Fruit fly (Drosophila melanogaster) whole organism, embryonic: ENCODE measurements around the gene Nak.

Experiments used
- Atf6 ChIP-seq: fragments of 200-800 bp; sonication (Bioruptor generic); IDR thresholded peaks from 2 replicates; pipeline ENCODE4 v1.3.6; 2022; ENCODE audit warnings: missing biosample characterization, missing genetic modification characterization
- CG10431 ChIP-seq: fragments of 200-800 bp; sonication (Bioruptor generic); optimal IDR thresholded peaks from 3 replicates; lab custom pipeline; 2018; ENCODE audit warnings: missing biosample characterization, mild to moderate bottlenecking, missing genetic modification characterization
- CG10979 ChIP-seq: fragments of 200-800 bp; sonication (Bioruptor generic); optimal IDR thresholded peaks from 2 replicates; lab custom pipeline; 2018; ENCODE audit warnings: missing biosample characterization, mild to moderate bottlenecking, missing genetic modification characterization, moderate library complexity
- CG11247 ChIP-seq: fragments of 200-800 bp; sonication (Bioruptor generic); IDR thresholded peaks from 2 replicates; pipeline ENCODE4 v1.3.6; 2022; ENCODE audit warnings: missing biosample characterization, missing genetic modification characterization
- CG11456 ChIP-seq: fragments of 200-800 bp; sonication (Bioruptor generic); IDR thresholded peaks from 3 replicates; pipeline ENCODE4 v1.3.6; 2022; ENCODE audit warnings: missing biosample characterization, missing genetic modification characterization
- CG12236 ChIP-seq: fragments of 200-800 bp; sonication (Bioruptor generic); optimal IDR thresholded peaks from 2 replicates; lab custom pipeline; 2016; ENCODE audit warnings: missing biosample characterization, missing genetic modification characterization
- CG12769 ChIP-seq: fragments of 200-800 bp; sonication (Bioruptor generic); optimal IDR thresholded peaks from 2 replicates; lab custom pipeline; 2019; ENCODE audit warnings: missing biosample characterization, mild to moderate bottlenecking, missing genetic modification characterization, moderate library complexity
- CG12942 ChIP-seq: fragments of 200-800 bp; sonication (Bioruptor generic); optimal IDR thresholded peaks from 3 replicates; lab custom pipeline; 2016; ENCODE audit warnings: missing biosample characterization, missing genetic modification characterization
- CG14667 ChIP-seq: fragments of 200-800 bp; sonication (Bioruptor generic); IDR thresholded peaks from 2 replicates; pipeline ENCODE4 v1.3.6; 2022; ENCODE audit warnings: missing biosample characterization, missing genetic modification characterization
- CG15479 ChIP-seq: fragments of 200-800 bp; sonication (Bioruptor generic); optimal IDR thresholded peaks from 3 replicates; lab custom pipeline; 2019; ENCODE audit warnings: missing biosample characterization, mild to moderate bottlenecking, missing genetic modification characterization, moderate library complexity
- CG15601 ChIP-seq: fragments of 200-800 bp; sonication (Bioruptor generic); optimal IDR thresholded peaks from 3 replicates; lab custom pipeline; 2019; ENCODE audit warnings: missing biosample characterization, mild to moderate bottlenecking, missing genetic modification characterization, moderate library complexity
- CG2116 ChIP-seq: fragments of 200-800 bp; sonication (Bioruptor generic); optimal IDR thresholded peaks from 3 replicates; lab custom pipeline; 2018; ENCODE audit warnings: missing biosample characterization, mild to moderate bottlenecking, missing genetic modification characterization
- CG2875 ChIP-seq: fragments of 200-800 bp; sonication (Bioruptor generic); optimal IDR thresholded peaks from 2 replicates; lab custom pipeline; 2017; ENCODE audit warnings: missing biosample characterization, mild to moderate bottlenecking, missing genetic modification characterization, missing genetic modification reagents
- CG32772 ChIP-seq: fragments of 200-800 bp; sonication (Bioruptor generic); IDR thresholded peaks from 2 replicates; pipeline ENCODE4 v1.3.6; 2022; ENCODE audit warnings: missing biosample characterization, missing genetic modification characterization
- CG4854 ChIP-seq: fragments of 200-800 bp; sonication (Bioruptor generic); optimal IDR thresholded peaks from 2 replicates; lab custom pipeline; 2016; ENCODE audit warnings: missing biosample characterization, missing genetic modification characterization, inconsistent platforms
- CG6175 ChIP-seq: fragments of 200-800 bp; sonication (Bioruptor generic); IDR thresholded peaks from 3 replicates; pipeline ENCODE4 v1.3.6; 2022; ENCODE audit warnings: missing biosample characterization, missing genetic modification characterization
- CG6854 ChIP-seq: fragments of 200-800 bp; sonication (Bioruptor generic); optimal IDR thresholded peaks from 3 replicates; lab custom pipeline; 2017; ENCODE audit warnings: missing biosample characterization, mild to moderate bottlenecking, missing genetic modification characterization
- CG7987 ChIP-seq: fragments of 200-800 bp; sonication (Bioruptor generic); optimal IDR thresholded peaks from 2 replicates; lab custom pipeline; 2018; ENCODE audit warnings: missing biosample characterization, mild to moderate bottlenecking, missing genetic modification characterization, moderate library complexity
- CG9215 ChIP-seq: fragments of 200-800 bp; sonication (Bioruptor generic); IDR thresholded peaks from 2 replicates; pipeline ENCODE4 v1.3.6; 2022; ENCODE audit warnings: missing biosample characterization, missing genetic modification characterization
- Elba2 ChIP-seq: fragments of 200-800 bp; sonication (Bioruptor generic); optimal IDR thresholded peaks from 3 replicates; lab custom pipeline; 2016; ENCODE audit warnings: missing biosample characterization, missing genetic modification characterization
- Fer2 ChIP-seq: fragments of 200-800 bp; sonication (Bioruptor generic); optimal IDR thresholded peaks from 2 replicates; lab custom pipeline; 2018; ENCODE audit warnings: missing biosample characterization, mild to moderate bottlenecking, missing genetic modification characterization, moderate library complexity
- GATAe ChIP-seq: fragments of 200-800 bp; sonication (Bioruptor generic); conservative IDR thresholded peaks from 2 replicates; pipeline ENCODE4 v1.3.6; 2022; ENCODE audit warnings: missing biosample characterization, missing genetic modification characterization
- H2.0 ChIP-seq: fragments of 200-800 bp; sonication (Bioruptor generic); IDR thresholded peaks from 2 replicates; pipeline ENCODE4 v1.3.6; 2022; ENCODE audit warnings: missing biosample characterization, missing genetic modification characterization
- NK7.1 ChIP-seq: fragments of 200-800 bp; sonication (Bioruptor generic); optimal IDR thresholded peaks from 3 replicates; lab custom pipeline; 2016; ENCODE audit warnings: missing biosample characterization, missing genetic modification characterization
- Oaz ChIP-seq: fragments of 200-800 bp; sonication (Bioruptor generic); IDR thresholded peaks from 2 replicates; pipeline ENCODE4 v1.3.6; 2022; ENCODE audit warnings: missing biosample characterization, missing genetic modification characterization
- Optix ChIP-seq: fragments of 200-800 bp; sonication (Bioruptor generic); IDR thresholded peaks from 3 replicates; pipeline ENCODE4 v1.3.6; 2022; ENCODE audit warnings: missing biosample characterization, missing genetic modification characterization
- Sox102F ChIP-seq: fragments of 200-800 bp; sonication (Bioruptor generic); optimal IDR thresholded peaks from 2 replicates; lab custom pipeline; 2018; ENCODE audit warnings: missing biosample characterization, mild to moderate bottlenecking, missing genetic modification characterization, moderate library complexity
- Trl ChIP-seq, 3 experiments: fragments of >200 bp in 2 of 3; fragments of 200-800 bp in 1 of 3; sonication (Bioruptor generic) in 1 of 3; optimal IDR thresholded peaks; 2 replicates in 1 of 3; 3 replicates in 2 of 3; lab custom pipeline; 2016 to 2017; ENCODE audit warnings: missing biosample characterization in 1 of 3, missing genetic modification characterization in 1 of 3
- Xrp1 ChIP-seq: fragments of 200-800 bp; sonication (Bioruptor generic); IDR thresholded peaks from 2 replicates; pipeline ENCODE4 v1.3.6; 2022; ENCODE audit warnings: missing biosample characterization, missing genetic modification characterization
- bab2 ChIP-seq: fragments of 200-800 bp; sonication (Bioruptor generic); optimal IDR thresholded peaks from 2 replicates; lab custom pipeline; 2016; ENCODE audit warnings: missing biosample characterization, missing genetic modification characterization
- bigmax ChIP-seq: fragments of 200-800 bp; sonication (Bioruptor generic); optimal IDR thresholded peaks from 2 replicates; lab custom pipeline; 2018; ENCODE audit warnings: missing biosample characterization, mild to moderate bottlenecking, missing genetic modification characterization
- bsh ChIP-seq, 2 experiments: fragments of 200-800 bp; sonication (Bioruptor generic); optimal IDR thresholded peaks; 2 replicates each; lab custom pipeline; 2017 to 2018; ENCODE audit warnings: mild to moderate bottlenecking in 2 of 2, missing biosample characterization in 2 of 2, missing genetic modification characterization in 2 of 2, moderate library complexity in 1 of 2
- ci ChIP-seq: fragments of 200-800 bp; sonication (Bioruptor generic); IDR thresholded peaks from 3 replicates; pipeline ENCODE4 v1.3.6; 2022; ENCODE audit warnings: missing biosample characterization, missing genetic modification characterization
- crol ChIP-seq: fragments of 200-800 bp; sonication (Bioruptor generic); IDR thresholded peaks from 2 replicates; pipeline ENCODE4 v1.3.6; 2022; ENCODE audit warnings: missing biosample characterization, missing genetic modification characterization
- cwo ChIP-seq: fragments of 200-800 bp; sonication (Bioruptor generic); optimal IDR thresholded peaks from 3 replicates; lab custom pipeline; 2017; ENCODE audit warnings: missing biosample characterization, missing genetic modification characterization, mild to moderate bottlenecking, moderate library complexity, missing genetic modification reagents
- en ChIP-seq: fragments of 200-800 bp; sonication (Bioruptor generic); optimal IDR thresholded peaks from 2 replicates; lab custom pipeline; 2016; ENCODE audit warnings: missing biosample characterization, missing genetic modification characterization
- exex ChIP-seq: fragments of 200-800 bp; sonication (Bioruptor generic); optimal IDR thresholded peaks from 4 replicates; lab custom pipeline; 2018; ENCODE audit warnings: missing biosample characterization, mild to moderate bottlenecking, missing genetic modification characterization, moderate library complexity
- insv ChIP-seq, 2 experiments: fragments of 200-800 bp; sonication (Bioruptor generic); optimal IDR thresholded peaks; 3 replicates each; lab custom pipeline; 2016 to 2018; ENCODE audit warnings: missing biosample characterization in 2 of 2, missing genetic modification characterization in 2 of 2
- lola ChIP-seq, 3 experiments: fragments of >200 bp in 2 of 3; fragments of 200-800 bp in 1 of 3; sonication (Bioruptor generic) in 1 of 3; optimal IDR thresholded peaks; 2 replicates each; lab custom pipeline; 2017 to 2019; ENCODE audit warnings: missing biosample characterization in 3 of 3, missing genetic modification characterization in 3 of 3, mild to moderate bottlenecking in 1 of 3, moderate library complexity in 1 of 3
- peb ChIP-seq: fragments of 200-800 bp; sonication (Bioruptor generic); IDR thresholded peaks from 2 replicates; pipeline ENCODE4 v1.3.6; 2022; ENCODE audit warnings: missing biosample characterization, missing genetic modification characterization
- rib ChIP-seq: fragments of 200-800 bp; sonication (Bioruptor generic); IDR thresholded peaks from 2 replicates; pipeline ENCODE4 v1.3.6; 2022; ENCODE audit warnings: missing biosample characterization, missing genetic modification characterization
- schlank ChIP-seq: fragments of 200-800 bp; sonication (Bioruptor generic); optimal IDR thresholded peaks from 2 replicates; lab custom pipeline; 2018; ENCODE audit warnings: missing biosample characterization, mild to moderate bottlenecking, missing genetic modification characterization
- slbo ChIP-seq: fragments of 200-800 bp; sonication (Bioruptor generic); IDR thresholded peaks from 2 replicates; pipeline ENCODE4 v1.3.6; 2022; ENCODE audit warnings: missing biosample characterization, missing genetic modification characterization
- slp2 ChIP-seq: fragments of 200-800 bp; sonication (Bioruptor generic); optimal IDR thresholded peaks from 2 replicates; lab custom pipeline; 2016; ENCODE audit warnings: missing biosample characterization, missing genetic modification characterization
- sug ChIP-seq: fragments of 200-800 bp; optimal IDR thresholded peaks from 2 replicates; lab custom pipeline; 2019; ENCODE audit warnings: missing biosample characterization, mild to moderate bottlenecking, missing genetic modification characterization, moderate library complexity
- tgo ChIP-seq: fragments of 200-800 bp; sonication (Bioruptor generic); IDR thresholded peaks from 3 replicates; pipeline ENCODE4 v1.3.6; 2022; ENCODE audit warnings: missing biosample characterization, missing genetic modification characterization
- tll ChIP-seq, 2 experiments: fragments of 200-800 bp in 1 of 2; fragments of >200 bp in 1 of 2; sonication (Bioruptor generic) in 1 of 2; optimal IDR thresholded peaks; 2 replicates each; lab custom pipeline; 2017 to 2019; ENCODE audit warnings: missing biosample characterization in 2 of 2, missing genetic modification characterization in 2 of 2, mild to moderate bottlenecking in 1 of 2, moderate library complexity in 1 of 2
- z ChIP-seq: fragments of 200-800 bp; sonication (Bioruptor generic); IDR thresholded peaks from 3 replicates; pipeline ENCODE4 v1.3.6; 2022; ENCODE audit warnings: missing biosample characterization, missing genetic modification characterization
- zfh1 ChIP-seq: fragments of 200-800 bp; sonication (Bioruptor generic); IDR thresholded peaks from 3 replicates; pipeline ENCODE4 v1.3.6; 2022; ENCODE audit warnings: missing biosample characterization, missing genetic modification characterization

Gene Nak

DNA sequence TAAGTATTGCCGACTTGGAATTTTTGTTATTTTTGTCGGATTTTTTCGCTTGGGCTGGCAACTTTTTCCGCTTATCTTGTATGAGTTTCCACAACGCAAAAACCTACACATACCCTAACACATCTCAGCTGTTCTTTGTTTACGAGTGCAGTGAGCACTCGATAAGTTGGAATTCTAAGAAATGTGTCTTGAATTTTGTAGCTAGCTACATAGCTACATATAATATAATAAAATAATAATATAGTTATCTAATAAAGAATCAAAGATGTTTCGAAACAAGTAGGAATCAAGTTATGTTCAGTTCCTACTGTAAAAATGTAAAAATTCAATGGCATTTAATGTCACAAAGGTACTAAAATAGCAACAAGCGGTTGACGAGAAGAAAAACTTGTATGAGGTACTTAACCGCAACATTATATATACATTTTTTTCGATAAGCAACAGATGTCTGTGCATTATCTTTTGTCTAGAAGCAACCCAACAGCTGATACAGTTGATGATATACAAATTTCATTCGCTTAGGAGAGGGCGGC lies 11.3 kb downstream of the Nak start, which contains the start of gene Bhmt (continued):
- TF ChIP-seq CG11247 (GFP tag; lab: Robert Waterston, UW): peak; percentile 74
- TF ChIP-seq slbo (GFP tag; lab: Robert Waterston, UW): peak; percentile 83
- TF ChIP-seq bsh (GFP tag; optimal IDR thresholded peaks at IDR 0.05; lab: Kevin White, UChicago): peak; percentile 56 to 59
- TF ChIP-seq CG12942 (GFP tag; lab: Kevin White, UChicago): peak; percentile 11
- TF ChIP-seq crol (GFP tag; lab: Robert Waterston, UW): no peak
- no peak; the same call in 2 of the 3 replicates for TF ChIP-seq CG6175 (GFP tag; lab: Robert Waterston, UW)
- TF ChIP-seq CG4854: no peak
- TF ChIP-seq tgo (GFP tag; lab: Robert Waterston, UW): peak; percentile 63
- TF ChIP-seq z (GFP tag; lab: Robert Waterston, UW): no peak
- TF ChIP-seq CG2875 (GFP tag; lab: Kevin White, UChicago): no peak
- no peak for TF ChIP-seq lola (GFP tag; optimal IDR thresholded peaks at IDR 0.05; lab: Kevin White, UChicago)
- no peak; the same call in 1 of the 2 replicates for TF ChIP-seq CG32772 (GFP tag; lab: Robert Waterston, UW)
- peak; percentile 15 for TF ChIP-seq schlank
- peak; percentile 62 for TF ChIP-seq Sox102F (GFP tag; lab: Kevin White, UChicago)
- no peak for TF ChIP-seq bigmax
- no peak for TF ChIP-seq Trl (optimal IDR thresholded peaks at IDR 0.05; lab: Kevin White, UChicago)
- no peak for TF ChIP-seq Trl (GFP tag; optimal IDR thresholded peaks at IDR 0.05; lab: Kevin White, UChicago)
- TF ChIP-seq Xrp1 (GFP tag; lab: Robert Waterston, UW): peak; percentile 70
- TF ChIP-seq CG11456 (GFP tag; lab: Robert Waterston, UW): peak; percentile 75
- no peak for TF ChIP-seq Elba2 (GFP tag; lab: Kevin White, UChicago)
- TF ChIP-seq CG15479: no peak
- peak; percentile 43 for TF ChIP-seq CG12769
- TF ChIP-seq Fer2 (tag; lab: Kevin White, UChicago): peak; percentile 22
- TF ChIP-seq CG10979 (tag; lab: Kevin White, UChicago): peak; percentile 41
- peak; percentile 44 for TF ChIP-seq CG15601 (tag; lab: Kevin White, UChicago)
- peak; percentile 56 for TF ChIP-seq CG14667 (GFP tag; lab: Robert Waterston, UW)
- no peak for TF ChIP-seq insv (GFP tag; optimal IDR thresholded peaks at IDR 0.05; lab: Kevin White, UChicago)

DNA sequence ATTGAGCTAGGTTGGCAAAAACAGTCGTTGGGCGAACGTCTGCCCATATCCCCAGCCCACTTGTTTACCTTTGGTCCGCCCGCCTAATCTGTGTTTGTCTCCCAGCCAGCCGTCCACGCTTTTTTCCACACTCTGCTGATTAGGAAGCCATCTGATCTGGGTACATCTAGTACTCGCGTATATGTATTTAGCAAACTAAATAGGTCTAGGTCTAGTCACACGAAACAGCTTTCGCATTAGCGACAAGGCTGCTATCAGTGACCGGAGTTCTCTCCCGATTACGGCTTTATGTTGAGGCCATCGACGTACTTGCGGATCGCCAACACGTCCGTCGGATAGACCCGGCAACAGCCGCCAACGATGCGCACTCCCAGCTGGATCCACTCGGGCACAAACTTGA lies 12.9 kb downstream of the Nak start:
- TF ChIP-seq rib (peak; percentile 68), CG9215 (GFP tag; lab: Robert Waterston, UW) (no peak), CG10431 (GFP tag; lab: Kevin White, UChicago) (no peak), exex (tag; lab: Kevin White, UChicago) (peak; percentile 46), peb (GFP tag; lab: Robert Waterston, UW) (no peak), zfh1 (GFP tag; lab: Robert Waterston, UW) (no peak), ci (GFP tag; lab: Robert Waterston, UW) (0 out of 3 replicates have a peak, but pooled peaks have one; percentile 10), Optix (GFP tag; lab: Robert Waterston, UW) (0 out of 3 replicates have a peak, but pooled peaks have one; percentile 32), Oaz (GFP tag; lab: Robert Waterston, UW) (no peak), CG2116 (GFP tag; lab: Kevin White, UChicago) (no peak), CG12236 (no peak), bab2 (GFP tag; lab: Kevin White, UChicago) (no peak), lola (GFP tag; optimal IDR thresholded peaks at IDR 0.05; lab: Kevin White, UChicago) (no peak), H2.0 (no peak), slp2 (GFP tag; lab: Kevin White, UChicago) (no peak), en (GFP tag; lab: Kevin White, UChicago) (no peak), GATAe (GFP tag; lab: Robert Waterston, UW) (no peak), NK7.1 (no peak), CG2875 (GFP tag; lab: Kevin White, UChicago) (no peak), CG6854 (GFP tag; lab: Kevin White, UChicago) (no peak), tll (GFP tag; optimal IDR thresholded peaks at IDR 0.05; lab: Kevin White, UChicago) (no peak), Atf6 (GFP tag; lab: Robert Waterston, UW) (no peak), sug (tag; lab: Kevin White, UChicago) (peak; percentile 82), cwo (GFP tag; lab: Kevin White, UChicago) (peak; percentile 19), CG7987 (GFP tag; lab: Kevin White, UChicago) (peak; percentile 24)
